Worm (Caenorhabditis elegans) whole organism, late embryonic: Measurements from ENCODE around the gene thn-5.

ENCODE experiments used
- F13H6.1 ChIP-seq: sonication (generic microtip); optimal IDR thresholded peaks from 2 replicates; lab custom pipeline; 2016; ENCODE audit warnings: missing genetic modification characterization, missing compliant biosample characterization
- ceh-19 ChIP-seq: fragments of 200-800 bp; sonication (Bioruptor generic); optimal IDR thresholded peaks from 2 replicates; lab custom pipeline; 2018; ENCODE audit warnings: mild to moderate bottlenecking, missing genetic modification characterization, missing compliant biosample characterization
- fax-1 ChIP-seq: sonication (generic microtip); optimal IDR thresholded peaks from 2 replicates; lab custom pipeline; 2016; ENCODE audit warnings: missing genotype, missing genetic modification characterization, missing compliant biosample characterization
- nfya-1 ChIP-seq: sonication (generic microtip); optimal IDR thresholded peaks from 2 replicates; lab custom pipeline; 2017; ENCODE audit warnings: missing genetic modification characterization, mild to moderate bottlenecking, missing compliant biosample characterization, antibody characterized with exemption, moderate library complexity

DNA sequence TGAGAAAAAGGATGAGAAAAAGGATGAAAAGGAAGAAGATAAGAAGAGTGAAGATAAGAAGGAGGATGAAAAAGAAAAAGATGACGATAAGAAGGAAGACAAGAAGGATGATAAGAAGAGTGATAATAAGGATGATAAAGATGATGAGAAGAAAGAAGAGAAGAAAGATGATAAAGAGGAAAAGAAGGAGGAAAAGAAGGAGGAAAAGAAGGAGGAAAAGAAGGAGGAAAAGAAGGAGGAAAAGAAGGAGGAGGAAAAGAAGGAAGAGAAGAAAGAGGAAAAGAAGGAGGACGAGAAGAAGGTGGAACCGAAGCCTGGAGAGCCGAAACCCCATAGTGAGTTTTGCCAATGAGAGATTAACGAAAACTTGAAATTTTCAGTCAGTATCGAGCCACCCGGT is 42.8 kb downstream of the thn-5 start:
- TF ChIP-seq F13H6.1 (tag; lab: Kevin White, UChicago) (no peak), ceh-19 (no peak), nfya-1 (tag; lab: Kevin White, UChicago) (no peak), fax-1 (tag; lab: Kevin White, UChicago) (no peak)
